Worm (Caenorhabditis elegans) whole organism, early embryonic: ENCODE results near the gene F15D4.6.

Experiments used
- ama-1 ChIP-seq: fragments of 150-350 bp; optimal IDR thresholded peaks from 2 replicates; lab custom pipeline; 2014
- flt-1 ChIP-seq: fragments of 200-800 bp; sonication (Bioruptor generic); IDR thresholded peaks from 2 replicates; pipeline ENCODE4 v1.3.6; 2022; ENCODE audit warnings: missing genetic modification characterization, missing compliant biosample characterization
- hmbx-1 ChIP-seq: sonication (generic microtip); optimal IDR thresholded peaks from 2 replicates; lab custom pipeline; 2016; ENCODE audit warnings: mild to moderate bottlenecking, missing genetic modification characterization, missing compliant biosample characterization
- hnd-1 ChIP-seq: sonication (generic microtip); optimal IDR thresholded peaks from 2 replicates; lab custom pipeline; 2016; ENCODE audit warnings: missing genetic modification characterization, missing compliant biosample characterization

- TF ChIP-seq flt-1 (GFP tag; lab: Robert Waterston, UW) (no peak), ama-1 (lab: Kevin White, UChicago) (no peak), hnd-1 (tag; lab: Kevin White, UChicago) (no peak), hmbx-1 (no peak)
Observed at ce11 chrII:13289891-13290290, 40.9 kb downstream of the F15D4.6 start.
